Worm (Caenorhabditis elegans): ENCODE data around the gene Y38E10A.24.

ce11 chrII:12690905-12691304 lies 12.1 kb downstream of the Y38E10A.24 start:
- TF ChIP-seq ZK546.5 (tag; optimal IDR thresholded peaks at IDR 0.05) (no peak), elt-3 (tag; optimal IDR thresholded peaks at IDR 0.05) (no peak), daf-12 (tag; optimal IDR thresholded peaks at IDR 0.05) (no peak), sea-2 (GFP tag; optimal IDR thresholded peaks at IDR 0.05) (no peak), nhr-12 (tag; optimal IDR thresholded peaks at IDR 0.05) (no peak)

Data from whole organism, L3 larva.